Worm (Caenorhabditis elegans): ENCODE results near the gene ugt-38.

DNA sequence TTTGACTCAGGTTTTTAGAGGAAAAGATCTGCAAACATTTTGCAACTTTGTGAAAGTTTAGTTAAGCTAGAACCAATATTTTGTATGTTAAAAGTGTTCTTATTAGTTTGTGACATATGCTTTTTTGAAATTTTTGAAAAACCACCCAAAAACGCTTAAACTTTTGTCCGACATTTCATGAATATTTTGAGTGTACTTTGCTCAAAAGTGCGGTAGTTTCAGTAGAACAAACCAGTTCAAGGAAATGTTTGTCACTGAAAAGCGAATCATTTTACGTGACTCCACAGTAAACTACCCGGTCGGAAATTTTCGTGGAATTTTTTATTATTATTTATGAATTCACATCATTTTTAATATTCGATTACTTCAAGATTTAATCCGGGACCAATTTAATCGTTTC lies 37.3 kb upstream of the ugt-38 start, which contains the start of gene pitr-5:
- TF ChIP-seq unc-62 (GFP tag; optimal IDR thresholded peaks at IDR 0.05) (no peak), fkh-10 (GFP tag; optimal IDR thresholded peaks at IDR 0.05) (no peak), pha-4 (tag; optimal IDR thresholded peaks at IDR 0.05) (no peak), ama-1 (optimal IDR thresholded peaks at IDR 0.05) (no peak), jun-1 (tag; optimal IDR thresholded peaks at IDR 0.05) (no peak), nhr-28 (tag; optimal IDR thresholded peaks at IDR 0.05) (no peak), zag-1 (tag; optimal IDR thresholded peaks at IDR 0.05) (no peak), pqm-1 (tag; optimal IDR thresholded peaks at IDR 0.05) (no peak), ztf-11 (tag; optimal IDR thresholded peaks at IDR 0.05) (no peak), sea-2 (GFP tag; optimal IDR thresholded peaks at IDR 0.05) (no peak)
